Worm (Caenorhabditis elegans) whole organism, young adult: ENCODE results near the gene ZC15.10.

Experiments used
- B0019.2 ChIP-seq: fragments of 200-800 bp; sonication (Bioruptor generic); conservative IDR thresholded peaks from 2 replicates; pipeline ENCODE4 v1.3.6; 2022; ENCODE audit warnings: missing genetic modification reagents, missing genetic modification characterization, missing compliant biosample characterization
- B0261.1 ChIP-seq: sonication (generic microtip); optimal IDR thresholded peaks from 2 replicates; lab custom pipeline; 2016; ENCODE audit warnings: mild to moderate bottlenecking, missing genetic modification characterization, moderate library complexity, missing compliant biosample characterization
- B0336.3 ChIP-seq: fragments of 200-800 bp; sonication (Bioruptor generic); IDR thresholded peaks from 2 replicates; pipeline ENCODE4 v1.3.6; 2022; ENCODE audit warnings: missing genetic modification characterization, missing compliant biosample characterization
- F23B12.7 ChIP-seq: sonication (generic microtip); optimal IDR thresholded peaks from 2 replicates; lab custom pipeline; 2017; ENCODE audit warnings: missing genetic modification characterization, mild to moderate bottlenecking, missing compliant biosample characterization, antibody characterized with exemption, moderate library complexity; ENCODE audit not compliant: insufficient read depth
- F39B2.1 ChIP-seq: fragments of 200-800 bp; sonication (Bioruptor generic); IDR thresholded peaks from 2 replicates; pipeline ENCODE4 v1.3.6; 2022; ENCODE audit warnings: missing genetic modification reagents, missing genetic modification characterization, missing compliant biosample characterization
- F52B5.7 ChIP-seq: sonication (generic microtip); optimal IDR thresholded peaks from 2 replicates; lab custom pipeline; 2016; ENCODE audit warnings: mild to moderate bottlenecking, missing genetic modification characterization, missing compliant biosample characterization
- F57C9.4 ChIP-seq: sonication (generic microtip); optimal IDR thresholded peaks from 2 replicates; lab custom pipeline; 2017; ENCODE audit warnings: mild to moderate bottlenecking, missing genetic modification characterization, missing compliant biosample characterization
- T26A5.8 ChIP-seq: sonication (generic microtip); optimal IDR thresholded peaks from 2 replicates; lab custom pipeline; 2016; ENCODE audit warnings: missing genetic modification characterization, missing compliant biosample characterization
- Y53G8AR.9 ChIP-seq: fragments of 200-800 bp; sonication (Bioruptor generic); conservative IDR thresholded peaks from 2 replicates; pipeline ENCODE4 v1.3.6; 2022; ENCODE audit warnings: missing genetic modification reagents, missing genetic modification characterization, missing compliant biosample characterization
- Y56A3A.18 ChIP-seq: fragments of 200-800 bp; sonication (Bioruptor generic); IDR thresholded peaks from 2 replicates; pipeline ENCODE4 v1.3.6; 2022; ENCODE audit warnings: missing genetic modification reagents, missing genetic modification characterization, missing compliant biosample characterization
- Y67H2A.10 ChIP-seq: fragments of 200-800 bp; sonication (Bioruptor generic); conservative IDR thresholded peaks from 2 replicates; pipeline ENCODE4 v1.3.6; 2022; ENCODE audit warnings: missing genetic modification reagents, missing genetic modification characterization, missing compliant biosample characterization
- Y79H2A.3 ChIP-seq: fragments of 200-800 bp; sonication (Bioruptor generic); conservative IDR thresholded peaks from 2 replicates; pipeline ENCODE4 v1.3.6; 2022; ENCODE audit warnings: missing genetic modification reagents, missing genetic modification characterization, missing compliant biosample characterization
- Y95B8A.8 ChIP-seq: fragments of 200-800 bp; sonication (Bioruptor generic); IDR thresholded peaks from 2 replicates; pipeline ENCODE4 v1.3.6; 2022; ENCODE audit warnings: missing genetic modification reagents, missing genetic modification characterization, missing compliant biosample characterization
- aptf-2 ChIP-seq: fragments of 200-800 bp; sonication (Bioruptor generic); conservative IDR thresholded peaks from 2 replicates; pipeline ENCODE4 v1.3.6; 2022; ENCODE audit warnings: missing genetic modification reagents, missing genetic modification characterization, missing compliant biosample characterization
- athp-1 ChIP-seq: sonication (generic microtip); optimal IDR thresholded peaks from 2 replicates; lab custom pipeline; 2017; ENCODE audit warnings: mild to moderate bottlenecking, missing genetic modification characterization, missing compliant biosample characterization
- attf-6 ChIP-seq: fragments of 200-800 bp; sonication (Bioruptor generic); IDR thresholded peaks from 2 replicates; pipeline ENCODE4 v1.3.6; 2022; ENCODE audit warnings: missing genetic modification reagents, missing genetic modification characterization, missing compliant biosample characterization
- ceh-100 ChIP-seq: fragments of 200-800 bp; sonication (Bioruptor generic); IDR thresholded peaks from 2 replicates; pipeline ENCODE4 v1.3.6; 2022; ENCODE audit warnings: missing genetic modification reagents, missing genetic modification characterization, missing compliant biosample characterization
- ceh-27 ChIP-seq: fragments of 200-800 bp; sonication (Bioruptor generic); optimal IDR thresholded peaks from 2 replicates; lab custom pipeline; 2018; ENCODE audit warnings: mild to moderate bottlenecking, missing genetic modification characterization, moderate library complexity, missing compliant biosample characterization
- chd-7 ChIP-seq: sonication (generic microtip); optimal IDR thresholded peaks from 2 replicates; lab custom pipeline; 2016; ENCODE audit warnings: mild to moderate bottlenecking, missing genetic modification characterization, moderate library complexity, missing compliant biosample characterization
- die-1 ChIP-seq: sonication (generic microtip); optimal IDR thresholded peaks from 2 replicates; lab custom pipeline; 2016; ENCODE audit warnings: missing genotype, mild to moderate bottlenecking, missing genetic modification characterization, missing compliant biosample characterization
- dox-1 ChIP-seq: fragments of 200-800 bp; sonication (Bioruptor generic); IDR thresholded peaks from 2 replicates; pipeline ENCODE4 v1.3.6; 2022; ENCODE audit warnings: missing genetic modification reagents, missing genetic modification characterization, missing compliant biosample characterization
- dpl-1 ChIP-seq: fragments of 150-350 bp; optimal IDR thresholded peaks from 2 replicates; lab custom pipeline; 2014; ENCODE audit warnings: missing biosample characterization, missing genetic modification reagents, missing genetic modification characterization
- efl-1 ChIP-seq: fragments of 150-350 bp; optimal IDR thresholded peaks from 2 replicates; lab custom pipeline; 2014; ENCODE audit warnings: missing biosample characterization, missing genetic modification reagents, missing genetic modification characterization
- fkh-3 ChIP-seq: sonication (generic microtip); optimal IDR thresholded peaks from 2 replicates; lab custom pipeline; 2016; ENCODE audit warnings: mild to moderate bottlenecking, missing genetic modification characterization, missing compliant biosample characterization
- gei-17 ChIP-seq: fragments of 200-800 bp; sonication (Bioruptor generic); optimal IDR thresholded peaks from 2 replicates; lab custom pipeline; 2018; ENCODE audit warnings: mild to moderate bottlenecking, missing genetic modification characterization, missing compliant biosample characterization
- him-1 ChIP-seq: sonication (generic microtip); optimal IDR thresholded peaks from 2 replicates; lab custom pipeline; 2016; ENCODE audit warnings: missing genotype, missing genetic modification reagents, missing genetic modification characterization, missing compliant biosample characterization
- hlh-12 ChIP-seq: sonication (generic microtip); optimal IDR thresholded peaks from 2 replicates; lab custom pipeline; 2016; ENCODE audit warnings: missing genetic modification characterization, missing compliant biosample characterization
- hlh-26 ChIP-seq: fragments of 200-800 bp; sonication (Bioruptor generic); conservative IDR thresholded peaks from 2 replicates; pipeline ENCODE4 v1.3.6; 2022; ENCODE audit warnings: missing genetic modification reagents, missing genetic modification characterization, missing compliant biosample characterization
- hmg-1.2 ChIP-seq: fragments of 200-800 bp; sonication (Bioruptor generic); IDR thresholded peaks from 2 replicates; pipeline ENCODE4 v1.3.6; 2022; ENCODE audit warnings: missing genetic modification reagents, missing genetic modification characterization, missing compliant biosample characterization
- hsf-1 ChIP-seq: fragments of 200-800 bp; sonication (Bioruptor generic); IDR thresholded peaks from 2 replicates; pipeline ENCODE4 v1.3.6; 2022; ENCODE audit warnings: missing genetic modification reagents, missing genetic modification characterization, missing compliant biosample characterization
- lag-1 ChIP-seq: fragments of 200-800 bp; sonication (Bioruptor generic); IDR thresholded peaks from 2 replicates; pipeline ENCODE4 v1.3.6; 2022; ENCODE audit warnings: missing genetic modification reagents, missing genetic modification characterization, missing compliant biosample characterization
- let-607 ChIP-seq, 2 experiments: fragments of 200-800 bp in 1 of 2; sonication (Bioruptor generic) in 1 of 2; sonication (generic microtip) in 1 of 2; optimal IDR thresholded peaks; 2 replicates each; lab custom pipeline; 2016 to 2018; ENCODE audit warnings: mild to moderate bottlenecking in 2 of 2, missing compliant biosample characterization in 2 of 2, missing genetic modification characterization in 2 of 2, moderate library complexity in 2 of 2, missing genotype in 1 of 2
- lin-26 ChIP-seq: fragments of 200-800 bp; sonication (Bioruptor generic); IDR thresholded peaks from 2 replicates; pipeline ENCODE4 v1.3.6; 2022; ENCODE audit warnings: missing genetic modification reagents, missing genetic modification characterization, missing compliant biosample characterization
- lin-54 ChIP-seq: fragments of 200-800 bp; sonication (Bioruptor generic); optimal IDR thresholded peaks from 2 replicates; lab custom pipeline; 2018; ENCODE audit warnings: mild to moderate bottlenecking, missing genetic modification characterization, missing compliant biosample characterization
- madf-6 ChIP-seq: fragments of 200-800 bp; sonication (Bioruptor generic); IDR thresholded peaks from 2 replicates; pipeline ENCODE4 v1.3.6; 2022; ENCODE audit warnings: missing genetic modification reagents, missing genetic modification characterization, missing compliant biosample characterization
- nhr-80 ChIP-seq: sonication (generic microtip); optimal IDR thresholded peaks from 2 replicates; lab custom pipeline; 2016; ENCODE audit warnings: missing genetic modification characterization, missing compliant biosample characterization
- nhr-90 ChIP-seq: sonication (generic microtip); optimal IDR thresholded peaks from 2 replicates; lab custom pipeline; 2016; ENCODE audit warnings: missing genotype, mild to moderate bottlenecking, missing genetic modification characterization, missing compliant biosample characterization
- pbrm-1 ChIP-seq: fragments of 200-800 bp; sonication (Bioruptor generic); IDR thresholded peaks from 2 replicates; pipeline ENCODE4 v1.3.6; 2022; ENCODE audit warnings: missing genetic modification reagents, missing genetic modification characterization, missing compliant biosample characterization
- rcor-1 ChIP-seq: fragments of 200-800 bp; sonication (Bioruptor generic); IDR thresholded peaks from 2 replicates; pipeline ENCODE4 v1.3.6; 2022; ENCODE audit warnings: missing genetic modification reagents, missing genetic modification characterization, missing compliant biosample characterization
- rec-8 ChIP-seq, 2 experiments: sonication (generic microtip); optimal IDR thresholded peaks; 2 replicates each; lab custom pipeline; 2016; ENCODE audit warnings: mild to moderate bottlenecking in 2 of 2, missing genetic modification characterization in 2 of 2, missing genetic modification reagents in 2 of 2, missing genotype in 2 of 2, missing biosample characterization in 1 of 2, missing compliant biosample characterization in 1 of 2, moderate library complexity in 1 of 2
- repo-1 ChIP-seq: sonication (generic microtip); optimal IDR thresholded peaks from 2 replicates; lab custom pipeline; 2017; ENCODE audit warnings: mild to moderate bottlenecking, missing genetic modification characterization, missing compliant biosample characterization
- rpc-1 ChIP-seq, 2 experiments: fragments of 150-350 bp in 1 of 2; sonication (generic microtip) in 1 of 2; optimal IDR thresholded peaks; 2 replicates each; lab custom pipeline; 2014 to 2018; ENCODE audit warnings: missing biosample characterization in 1 of 2, missing genetic modification characterization in 1 of 2, missing genetic modification reagents in 1 of 2, missing genotype in 1 of 2
- tbp1 ChIP-seq: fragments of 200-800 bp; sonication (Bioruptor generic); optimal IDR thresholded peaks from 2 replicates; lab custom pipeline; 2018; ENCODE audit warnings: mild to moderate bottlenecking, missing genetic modification characterization, missing compliant biosample characterization
- tbx-9 ChIP-seq: sonication (generic microtip); optimal IDR thresholded peaks from 2 replicates; lab custom pipeline; 2016; ENCODE audit warnings: borderline replicate concordance, missing genetic modification characterization, inconsistent platforms, missing compliant biosample characterization
- zfh-2 ChIP-seq: fragments of 200-800 bp; sonication (Bioruptor generic); conservative IDR thresholded peaks from 2 replicates; pipeline ENCODE4 v1.3.6; 2022; ENCODE audit warnings: missing genetic modification reagents, missing genetic modification characterization, missing compliant biosample characterization
- ztf-18 ChIP-seq: sonication (generic microtip); optimal IDR thresholded peaks from 2 replicates; lab custom pipeline; 2016; ENCODE audit warnings: missing genotype, mild to moderate bottlenecking, missing genetic modification characterization, missing compliant biosample characterization
- ztf-6 ChIP-seq: fragments of 200-800 bp; sonication (Bioruptor generic); IDR thresholded peaks from 2 replicates; pipeline ENCODE4 v1.3.6; 2022; ENCODE audit warnings: missing genetic modification reagents, missing genetic modification characterization, missing compliant biosample characterization

Gene ZC15.10

DNA sequence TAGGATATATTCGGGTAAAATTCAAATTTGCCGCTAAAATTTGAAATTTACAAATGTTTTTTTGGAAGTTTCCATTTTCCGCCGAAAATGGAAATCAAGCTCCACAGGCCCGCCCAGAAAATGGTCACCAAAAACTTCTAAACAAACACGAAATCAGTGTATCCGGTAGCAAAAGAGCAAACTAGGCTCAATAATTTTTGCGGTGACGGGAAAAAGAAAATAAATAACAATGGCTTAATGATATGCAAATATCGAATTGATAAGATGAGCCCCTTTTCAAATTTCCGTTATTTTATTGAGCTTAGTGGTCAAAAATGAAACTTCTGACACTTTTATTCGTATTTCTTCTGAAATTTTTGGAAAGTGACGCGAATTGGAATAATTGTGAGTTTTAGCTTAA, 34.4 kb downstream of the ZC15.10 start, which contains the start of gene Y38H6A.3:
Y38H6A.3 (plus strand) TSS at position 301 of the 400 bp plus-strand sequence.
- TF ChIP-seq fkh-3 (tag; lab: Kevin White, UChicago) (no peak), B0336.3 (GFP tag; lab: Robert Waterston, UW) (no peak), hsf-1 (no peak), athp-1 (tag; lab: Kevin White, UChicago) (no peak), rec-8 (tag; optimal IDR thresholded peaks at IDR 0.05; lab: Kevin White, UChicago) (no peak), lag-1 (GFP tag; lab: Robert Waterston, UW) (no peak), nhr-90 (tag; lab: Kevin White, UChicago) (no peak), hlh-12 (tag; lab: Kevin White, UChicago) (no peak), lin-26 (GFP tag; lab: Robert Waterston, UW) (no peak), Y67H2A.10 (no peak), attf-6 (GFP tag; lab: Robert Waterston, UW) (no peak), tbx-9 (tag; lab: Kevin White, UChicago) (no peak), hlh-26 (GFP tag; lab: Robert Waterston, UW) (no peak)

DNA sequence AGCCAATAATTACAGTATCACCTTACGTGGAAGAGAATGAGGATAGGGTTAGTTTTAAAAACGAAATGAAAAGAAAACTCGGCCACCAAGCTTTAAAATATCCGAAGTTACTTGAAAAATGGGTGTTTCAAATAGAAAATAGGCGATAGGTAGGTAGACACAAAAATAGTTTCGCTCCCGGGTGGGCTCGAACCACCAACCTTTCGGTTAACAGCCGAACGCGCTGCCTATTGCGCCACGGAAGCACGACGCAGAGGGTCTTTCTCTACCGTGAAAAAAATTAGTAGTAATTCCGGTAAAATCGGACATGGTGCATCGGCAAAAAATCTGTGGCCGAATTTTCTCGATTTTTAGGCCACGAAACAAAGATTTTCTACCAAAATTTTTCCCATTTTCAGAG, 37.1 kb downstream of the ZC15.10 start:
- no peak for TF ChIP-seq dpl-1 (GFP tag; lab: Kevin White, UChicago)
- no peak for TF ChIP-seq madf-6
- no peak for TF ChIP-seq F39B2.1 (GFP tag; lab: Robert Waterston, UW)
- TF ChIP-seq B0019.2 (GFP tag; lab: Robert Waterston, UW) = no peak
- TF ChIP-seq pbrm-1 (GFP tag; lab: Robert Waterston, UW) = no peak
- no peak for TF ChIP-seq Y56A3A.18 (GFP tag; lab: Robert Waterston, UW)
- TF ChIP-seq ztf-6 (GFP tag; lab: Robert Waterston, UW) = no peak
- no peak for TF ChIP-seq T26A5.8 (tag; lab: Kevin White, UChicago)
- no peak for TF ChIP-seq repo-1 (tag; lab: Kevin White, UChicago)
- TF ChIP-seq ztf-18 (tag; lab: Kevin White, UChicago) = no peak
- no peak for TF ChIP-seq let-607 (tag; optimal IDR thresholded peaks at IDR 0.05; lab: Kevin White, UChicago)
- no peak for TF ChIP-seq athp-1 (tag; lab: Kevin White, UChicago)
- peak; percentile 67 for TF ChIP-seq him-1
- peak; percentile 4 for TF ChIP-seq die-1 (tag; lab: Kevin White, UChicago)
- TF ChIP-seq lin-54 (GFP tag; lab: Kevin White, UChicago) = no peak
- TF ChIP-seq Y79H2A.3 (GFP tag; lab: Robert Waterston, UW) = no peak
- no peak for TF ChIP-seq chd-7 (tag; lab: Kevin White, UChicago)
- no peak for TF ChIP-seq F57C9.4 (tag; lab: Kevin White, UChicago)
- no peak for TF ChIP-seq Y53G8AR.9
- TF ChIP-seq ceh-27 (GFP tag; lab: Kevin White, UChicago) = no peak
- TF ChIP-seq attf-6 (GFP tag; lab: Robert Waterston, UW) = no peak
- TF ChIP-seq tbp1 (GFP tag; lab: Kevin White, UChicago) = peak; percentile 83
- TF ChIP-seq F52B5.7 (tag; lab: Kevin White, UChicago) = no peak
- no peak for TF ChIP-seq F23B12.7
- TF ChIP-seq efl-1 = no peak
- TF ChIP-seq ceh-100 (GFP tag; lab: Robert Waterston, UW) = no peak
- TF ChIP-seq gei-17 = no peak
- TF ChIP-seq aptf-2 (GFP tag; lab: Robert Waterston, UW) = no peak
- TF ChIP-seq hmg-1.2 (GFP tag; lab: Robert Waterston, UW) = 0 out of 2 replicates have a peak, but pooled peaks have one; percentile 25
- TF ChIP-seq B0261.1 = peak; percentile 63
- TF ChIP-seq zfh-2 (GFP tag; lab: Robert Waterston, UW) = no peak
- no peak for TF ChIP-seq B0336.3 (GFP tag; lab: Robert Waterston, UW)
- TF ChIP-seq rpc-1 (optimal IDR thresholded peaks at IDR 0.05; lab: Kevin White, UChicago) = peak; percentile 52
- peak; percentile 73 for TF ChIP-seq rpc-1 (tag; optimal IDR thresholded peaks at IDR 0.05; lab: Kevin White, UChicago)
- no peak for TF ChIP-seq dox-1 (GFP tag; lab: Robert Waterston, UW)
- TF ChIP-seq rcor-1 (GFP tag; lab: Robert Waterston, UW) = no peak
- TF ChIP-seq nhr-80 (tag; lab: Kevin White, UChicago) = no peak
- no peak for TF ChIP-seq tbx-9 (tag; lab: Kevin White, UChicago)
- no peak for TF ChIP-seq Y95B8A.8
